Worm (Caenorhabditis elegans) whole organism, young adult: ENCODE data around the gene C43F9.11.

Experiments
- aptf-3 ChIP-seq: fragments of 200-800 bp; sonication (Bioruptor generic); IDR thresholded peaks from 2 replicates; pipeline ENCODE4 v1.3.6; 2022; ENCODE audit warnings: missing genetic modification characterization, missing compliant biosample characterization
- nhr-90 ChIP-seq: sonication (generic microtip); optimal IDR thresholded peaks from 2 replicates; lab custom pipeline; 2016; ENCODE audit warnings: missing genotype, mild to moderate bottlenecking, missing genetic modification characterization, missing compliant biosample characterization
- pbrm-1 ChIP-seq: fragments of 200-800 bp; sonication (Bioruptor generic); IDR thresholded peaks from 2 replicates; pipeline ENCODE4 v1.3.6; 2022; ENCODE audit warnings: missing genetic modification reagents, missing genetic modification characterization, missing compliant biosample characterization

C43F9.11 gene

DNA sequence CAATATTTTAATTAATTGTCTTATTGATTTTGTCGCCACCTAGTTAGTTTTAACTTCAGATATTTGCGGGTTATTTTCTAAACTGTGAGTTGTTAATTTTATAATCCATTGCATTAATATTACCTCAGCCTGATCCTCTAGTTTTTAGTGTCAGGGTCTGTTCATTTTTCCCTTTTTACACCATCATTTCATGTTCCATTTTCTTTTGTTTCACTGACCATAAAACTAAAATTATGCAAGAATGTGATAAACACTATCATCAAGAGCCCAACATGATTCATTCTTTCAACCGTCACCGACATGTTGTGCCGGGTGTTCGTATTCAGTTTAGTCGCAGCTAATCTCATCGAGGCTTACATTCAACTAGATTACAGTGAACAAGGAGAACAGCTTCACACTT is 42.4 kb downstream of the C43F9.11 start, which contains the start of gene F56C4.2:
F56C4.2 (plus strand) TSS at position 301 of the 400 bp plus-strand sequence.
- TF ChIP-seq pbrm-1 (GFP tag; lab: Robert Waterston, UW), result no peak
- TF ChIP-seq nhr-90 (tag; lab: Kevin White, UChicago), result no peak
- no peak for TF ChIP-seq aptf-3
